Worm (Caenorhabditis elegans) whole organism, L4 larva: ENCODE measurements around the gene egl-6.

Source experiments
- F44E2.7 ChIP-seq: fragments of 200-800 bp; sonication (Bioruptor generic); IDR thresholded peaks from 2 replicates; pipeline ENCODE4 v2.1.2; 2022; ENCODE audit warnings: missing genetic modification characterization, missing compliant biosample characterization
- Y48G9A.11 ChIP-seq: fragments of 200-800 bp; sonication (Bioruptor generic); IDR thresholded peaks from 2 replicates; pipeline ENCODE4 v1.3.6; 2022; ENCODE audit warnings: missing genetic modification reagents, missing genetic modification characterization, missing compliant biosample characterization
- ZK546.5 ChIP-seq, 2 experiments: sonication (generic microtip); optimal IDR thresholded peaks; 2 replicates each; lab custom pipeline; 2017; ENCODE audit warnings: missing biosample characterization in 2 of 2, missing genetic modification characterization in 2 of 2
- aha-1 ChIP-seq: fragments of 150-350 bp; peaks from one replicate; lab custom pipeline; 2014; ENCODE audit warnings: missing biosample characterization, missing genetic modification characterization
- ama-1 ChIP-seq: fragments of 150-350 bp; optimal IDR thresholded peaks from 2 replicates; lab custom pipeline; 2014; ENCODE audit warnings: inconsistent platforms, mixed read lengths
- ceh-28 ChIP-seq: fragments of 150-350 bp; optimal IDR thresholded peaks from 2 replicates; lab custom pipeline; 2014; ENCODE audit warnings: missing biosample characterization, missing genetic modification reagents, missing genetic modification characterization
- ceh-62 ChIP-seq: sonication (generic microtip); optimal IDR thresholded peaks from 2 replicates; lab custom pipeline; 2017; ENCODE audit warnings: missing biosample characterization, missing genetic modification characterization
- ceh-82 ChIP-seq: sonication (generic microtip); optimal IDR thresholded peaks from 2 replicates; lab custom pipeline; 2017; ENCODE audit warnings: missing biosample characterization, missing genetic modification characterization
- ces-1 ChIP-seq: fragments of 150-350 bp; sonication (generic microtip); optimal IDR thresholded peaks from 4 replicates; lab custom pipeline; 2014; ENCODE audit warnings: missing biosample characterization, missing genetic modification reagents, missing genetic modification characterization
- dmd-9 ChIP-seq: fragments of 200-800 bp; sonication (Bioruptor generic); IDR thresholded peaks from 2 replicates; pipeline ENCODE4 v1.3.6; 2022; ENCODE audit warnings: missing genetic modification reagents, missing genetic modification characterization, missing compliant biosample characterization
- egl-43 ChIP-seq: fragments of 200-800 bp; sonication (Bioruptor generic); IDR thresholded peaks from 2 replicates; pipeline ENCODE4 v1.3.6; 2022; ENCODE audit warnings: missing genetic modification reagents, missing genetic modification characterization, missing compliant biosample characterization
- fkh-10 ChIP-seq: fragments of 150-350 bp; optimal IDR thresholded peaks from 2 replicates; lab custom pipeline; 2014; ENCODE audit warnings: missing biosample characterization, missing genetic modification reagents, missing genetic modification characterization
- fos-1 ChIP-seq: fragments of 150-350 bp; optimal IDR thresholded peaks from 2 replicates; lab custom pipeline; 2014; ENCODE audit warnings: missing biosample characterization, missing genetic modification characterization
- hlh-11 ChIP-seq: fragments of 200-800 bp; sonication (Bioruptor generic); optimal IDR thresholded peaks from 2 replicates; lab custom pipeline; 2018; ENCODE audit warnings: mild to moderate bottlenecking, missing genetic modification characterization, missing compliant biosample characterization
- hmg-1.1 ChIP-seq: fragments of 200-800 bp; sonication (Bioruptor generic); IDR thresholded peaks from 2 replicates; pipeline ENCODE4 v1.3.6; 2022; ENCODE audit warnings: missing genetic modification reagents, missing genetic modification characterization, missing compliant biosample characterization
- lin-1 ChIP-seq: fragments of 200-800 bp; sonication (Bioruptor generic); IDR thresholded peaks from 2 replicates; pipeline ENCODE4 v1.3.6; 2022; ENCODE audit warnings: missing genetic modification reagents, missing genetic modification characterization, missing compliant biosample characterization
- lin-13 ChIP-seq: fragments of 150-350 bp; optimal IDR thresholded peaks from 2 replicates; lab custom pipeline; 2014; ENCODE audit warnings: missing biosample characterization, missing genetic modification reagents, missing genetic modification characterization
- lin-38 ChIP-seq: fragments of 200-800 bp; sonication (Bioruptor generic); IDR thresholded peaks from 2 replicates; pipeline ENCODE4 v1.3.6; 2022; ENCODE audit warnings: missing genetic modification reagents, missing genetic modification characterization, missing compliant biosample characterization
- madf-9 ChIP-seq: fragments of 200-800 bp; sonication (Bioruptor generic); conservative IDR thresholded peaks from 2 replicates; pipeline ENCODE4 v1.3.6; 2022; ENCODE audit warnings: missing genetic modification reagents, missing genetic modification characterization, missing compliant biosample characterization
- mdl-1 ChIP-seq, 2 experiments: fragments of 150-350 bp in 1 of 2; sonication (generic microtip) in 1 of 2; optimal IDR thresholded peaks; 2 replicates each; lab custom pipeline; 2014 to 2017; ENCODE audit warnings: missing biosample characterization in 2 of 2, missing genetic modification characterization in 2 of 2
- mxl-3 ChIP-seq: fragments of 200-800 bp; sonication (Bioruptor generic); optimal IDR thresholded peaks from 2 replicates; lab custom pipeline; 2018; ENCODE audit warnings: mild to moderate bottlenecking, missing genetic modification characterization, missing compliant biosample characterization
- nhr-10 ChIP-seq: fragments of 150-350 bp; optimal IDR thresholded peaks from 2 replicates; lab custom pipeline; 2014; ENCODE audit warnings: missing biosample characterization, missing genetic modification characterization
- nhr-102 ChIP-seq: sonication (generic microtip); optimal IDR thresholded peaks from 2 replicates; lab custom pipeline; 2016; ENCODE audit warnings: mild to moderate bottlenecking, missing genetic modification characterization, moderate library complexity, missing compliant biosample characterization
- nhr-11 ChIP-seq: fragments of 150-350 bp; optimal IDR thresholded peaks from 2 replicates; lab custom pipeline; 2014; ENCODE audit warnings: missing biosample characterization, missing genetic modification characterization
- nhr-111 ChIP-seq: fragments of 200-800 bp; sonication (Bioruptor generic); optimal IDR thresholded peaks from 2 replicates; lab custom pipeline; 2018; ENCODE audit warnings: mild to moderate bottlenecking, missing genetic modification characterization, missing compliant biosample characterization
- nhr-42 ChIP-seq: fragments of 200-800 bp; sonication (Bioruptor generic); IDR thresholded peaks from 2 replicates; pipeline ENCODE4 v1.3.6; 2022; ENCODE audit warnings: missing genetic modification characterization, missing compliant biosample characterization
- pha-4 ChIP-seq, 2 experiments: fragments of 150-350 bp in 1 of 2; fragments of 200-800 bp in 1 of 2; sonication (Bioruptor generic) in 1 of 2; IDR thresholded peaks in 1 of 2; optimal IDR thresholded peaks in 1 of 2; 2 replicates each; pipeline versions ENCODE4 v1.3.6 to Lab custom; 2014 to 2022; ENCODE audit warnings: missing genetic modification characterization in 2 of 2, missing genetic modification reagents in 2 of 2, missing biosample characterization in 1 of 2, missing compliant biosample characterization in 1 of 2
- php-3 ChIP-seq: fragments of 200-800 bp; sonication (Bioruptor generic); IDR thresholded peaks from 2 replicates; pipeline ENCODE4 v1.3.6; 2022; ENCODE audit warnings: missing genetic modification reagents, missing genetic modification characterization, missing compliant biosample characterization
- rbr-2 ChIP-seq: sonication (generic microtip); optimal IDR thresholded peaks from 2 replicates; lab custom pipeline; 2016; ENCODE audit warnings: missing genotype, missing genetic modification characterization, missing compliant biosample characterization
- set-16 ChIP-seq: fragments of 200-800 bp; sonication (Bioruptor generic); IDR thresholded peaks from 2 replicates; pipeline ENCODE4 v1.3.6; 2022; ENCODE audit warnings: missing genetic modification reagents, missing genetic modification characterization, missing compliant biosample characterization
- snpc-1.2 ChIP-seq: fragments of 200-800 bp; sonication (Bioruptor generic); IDR thresholded peaks from 2 replicates; pipeline ENCODE4 v1.3.6; 2022; ENCODE audit warnings: missing genetic modification reagents, missing genetic modification characterization, missing compliant biosample characterization
- tag-97 ChIP-seq: fragments of 200-800 bp; sonication (Bioruptor generic); IDR thresholded peaks from 2 replicates; pipeline ENCODE4 v1.3.6; 2022; ENCODE audit warnings: missing genetic modification characterization, missing compliant biosample characterization
- tra-1 ChIP-seq: fragments of 200-800 bp; sonication (Bioruptor generic); IDR thresholded peaks from 2 replicates; pipeline ENCODE4 v1.3.6; 2022; ENCODE audit warnings: missing genetic modification reagents, missing genetic modification characterization, missing compliant biosample characterization
- unc-130 ChIP-seq: sonication (generic microtip); optimal IDR thresholded peaks from 2 replicates; lab custom pipeline; 2016; ENCODE audit warnings: missing genetic modification reagents, missing genetic modification characterization, missing compliant biosample characterization
- unc-62 ChIP-seq, 3 experiments: fragments of 150-350 bp in 1 of 3; sonication (generic microtip); optimal IDR thresholded peaks in 2 of 3; peaks in 1 of 3; 1 replicate in 1 of 3; 2 replicates in 2 of 3; lab custom pipeline; 2014 to 2017; ENCODE audit warnings: missing biosample characterization in 3 of 3, missing genetic modification characterization in 3 of 3, missing genetic modification reagents in 3 of 3, missing genotype in 1 of 3
- zag-1 ChIP-seq: fragments of 150-350 bp; optimal IDR thresholded peaks from 2 replicates; lab custom pipeline; 2014; ENCODE audit warnings: missing biosample characterization, missing genetic modification characterization
- ztf-11 ChIP-seq: fragments of 150-350 bp; optimal IDR thresholded peaks from 2 replicates; lab custom pipeline; 2014; ENCODE audit warnings: missing biosample characterization, missing genetic modification characterization

The egl-6 gene

DNA sequence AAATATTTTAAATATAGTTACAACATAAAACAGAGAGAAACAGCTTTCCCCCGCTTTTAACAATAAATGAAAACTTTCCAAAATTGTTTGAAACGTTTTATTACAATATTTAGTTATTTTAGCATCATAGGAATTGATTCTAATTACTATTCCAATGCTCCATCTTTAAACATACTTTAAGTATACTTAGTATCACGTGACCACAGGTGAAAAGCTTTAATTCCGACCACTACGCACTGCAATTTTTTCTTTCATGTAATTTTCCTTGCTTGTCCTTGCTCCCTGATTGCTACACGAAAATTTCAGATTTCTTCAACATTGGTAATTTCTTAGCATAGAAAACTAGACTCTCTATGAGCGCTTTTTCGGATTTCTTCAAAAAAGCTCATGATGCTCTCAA, 33.9 kb upstream of the egl-6 start, which contains the start of gene tbc-16:
TSS of gene tbc-16 (plus strand) at position 301 of the 400 bp plus-strand sequence.
- TF ChIP-seq fos-1 (tag; lab: Kevin White, UChicago): no peak
- peak; percentile 85 for TF ChIP-seq aha-1 (tag; lab: Kevin White, UChicago)

DNA sequence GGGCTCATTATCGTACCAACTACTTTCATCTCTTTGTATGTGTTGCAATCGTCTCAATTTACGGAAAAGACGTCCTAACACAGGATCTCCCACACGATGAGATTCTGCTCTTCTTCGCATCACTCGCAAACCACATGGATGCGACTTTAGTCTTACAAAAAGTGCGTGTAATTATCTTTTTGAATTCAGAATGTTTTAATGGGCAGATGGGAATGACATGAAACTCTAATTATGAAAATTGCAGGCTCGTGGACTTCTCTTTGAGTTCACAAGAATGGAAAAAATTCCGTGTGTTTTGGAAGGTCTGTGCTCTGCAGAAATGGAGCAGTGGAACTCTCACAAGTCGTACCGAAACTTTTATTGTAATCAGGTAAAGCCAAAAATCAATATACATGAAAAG, 29.4 kb upstream of the egl-6 start:
- TF ChIP-seq lin-1 (GFP tag; lab: Robert Waterston, UW) (no peak), unc-62 (GFP tag; optimal IDR thresholded peaks at IDR 0.05 in 1 of 2; lab: Kevin White, UChicago) (peak in 1 of 2 experiments; percentile 68), unc-62 (tag; optimal IDR thresholded peaks at IDR 0.05; lab: Kevin White, UChicago) (no peak)

DNA sequence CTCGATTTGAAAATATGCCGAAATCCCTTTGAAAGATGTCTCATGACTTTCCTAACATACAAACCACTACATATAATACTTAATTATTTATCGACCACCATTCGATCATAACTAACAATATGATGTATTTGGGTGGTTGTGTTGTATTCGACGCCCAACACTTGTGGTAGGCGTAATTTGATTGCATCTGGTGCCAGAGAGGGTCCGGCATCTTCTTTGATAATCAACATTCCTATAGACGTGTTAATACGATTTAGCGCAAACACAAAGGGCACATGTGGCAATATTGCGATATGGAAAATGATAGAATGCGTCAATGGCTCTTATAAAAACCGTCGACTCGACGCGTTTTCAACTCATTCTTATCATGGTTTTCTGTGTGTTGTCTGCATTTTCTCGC, 27.0 kb upstream of the egl-6 start:
- no peak for TF ChIP-seq nhr-102 (tag; lab: Kevin White, UChicago)
- TF ChIP-seq unc-62 (GFP tag; optimal IDR thresholded peaks at IDR 0.05 in 1 of 2; lab: Kevin White, UChicago): peak in 1 of 2 experiments; percentile 86
- TF ChIP-seq unc-62 (tag; optimal IDR thresholded peaks at IDR 0.05; lab: Kevin White, UChicago): no peak

ce11 chrX:5904603-5905081, 26.3 kb upstream of the egl-6 start, which contains the start of gene nlp-49:
Gene nlp-49 (plus strand): TSS chrX:5904653.
- TF ChIP-seq nhr-111 (GFP tag; lab: Kevin White, UChicago): no peak
- no peak for TF ChIP-seq ZK546.5 (tag; optimal IDR thresholded peaks at IDR 0.05; lab: Kevin White, UChicago)
- TF ChIP-seq fkh-10 (GFP tag; lab: Kevin White, UChicago): no peak
- TF ChIP-seq hlh-11: no peak
- no peak for TF ChIP-seq nhr-42
- TF ChIP-seq pha-4 (GFP tag; IDR thresholded peaks at IDR 0.05; lab: Robert Waterston, UW): no peak
- TF ChIP-seq pha-4 (tag; optimal IDR thresholded peaks at IDR 0.05; lab: Kevin White, UChicago): no peak
- no peak for TF ChIP-seq ces-1
- TF ChIP-seq aha-1 (tag; lab: Kevin White, UChicago): peak; percentile 97
- TF ChIP-seq unc-62 (GFP tag; optimal IDR thresholded peaks at IDR 0.05 in 1 of 2; lab: Kevin White, UChicago): peak in 1 of 2 experiments; percentile 40
- no peak for TF ChIP-seq unc-62 (tag; optimal IDR thresholded peaks at IDR 0.05; lab: Kevin White, UChicago)
- no peak for TF ChIP-seq unc-130
- TF ChIP-seq rbr-2: no peak
- TF ChIP-seq F44E2.7 (GFP tag; lab: Robert Waterston, UW): no peak
- TF ChIP-seq hmg-1.1 (GFP tag; lab: Robert Waterston, UW): no peak

- TF ChIP-seq madf-9 (no peak), ces-1 (no peak), lin-38 (no peak), tra-1 (GFP tag; lab: Robert Waterston, UW) (0 out of 2 replicates have a peak, but pooled peaks have one; percentile 9), set-16 (GFP tag; lab: Robert Waterston, UW) (peak; percentile 71), rbr-2 (no peak), snpc-1.2 (0 out of 2 replicates have a peak, but pooled peaks have one; percentile 13), ztf-11 (tag; lab: Kevin White, UChicago) (no peak), ama-1 (lab: Kevin White, UChicago) (no peak)
Observed at ce11 chrX:5905764-5906163, 25.2 kb upstream of the egl-6 start.

ce11 chrX:5917284-5917683, 13.6 kb upstream of the egl-6 start, which contains the start of gene Y23B4A.1:
Gene Y23B4A.1 (minus strand): TSS chrX:5917384.
- no peak for TF ChIP-seq nhr-11
- TF ChIP-seq lin-13 (GFP tag; lab: Kevin White, UChicago): no peak
- no peak for TF ChIP-seq ceh-62 (tag; lab: Kevin White, UChicago)
- no peak for TF ChIP-seq nhr-10 (tag; lab: Kevin White, UChicago)
- no peak for TF ChIP-seq egl-43 (GFP tag; lab: Robert Waterston, UW)
- TF ChIP-seq Y48G9A.11 (GFP tag; lab: Robert Waterston, UW): no peak
- TF ChIP-seq F44E2.7 (GFP tag; lab: Robert Waterston, UW): no peak
- TF ChIP-seq ceh-28 (tag; lab: Kevin White, UChicago): no peak
- no peak for TF ChIP-seq ceh-82
- no peak for TF ChIP-seq dmd-9 (GFP tag; lab: Robert Waterston, UW)
- TF ChIP-seq tag-97 (GFP tag; lab: Robert Waterston, UW): no peak
- no peak for TF ChIP-seq mxl-3 (GFP tag; lab: Kevin White, UChicago)
- no peak for TF ChIP-seq mdl-1 (tag; optimal IDR thresholded peaks at IDR 0.05; lab: Kevin White, UChicago)
- TF ChIP-seq php-3 (GFP tag; lab: Robert Waterston, UW): no peak
- TF ChIP-seq snpc-1.2: no peak
- no peak for TF ChIP-seq zag-1 (tag; lab: Kevin White, UChicago)
